Worm (Caenorhabditis elegans) whole organism, L3 larva: ENCODE results near the gene srx-1.

Source experiments
- R02D3.7 ChIP-seq: fragments of 150-350 bp; optimal IDR thresholded peaks from 2 replicates; lab custom pipeline; 2014; ENCODE audit warnings: missing biosample characterization, missing genetic modification characterization
- ZK546.5 ChIP-seq: sonication (generic microtip); optimal IDR thresholded peaks from 2 replicates; lab custom pipeline; 2017; ENCODE audit warnings: missing biosample characterization, missing genetic modification characterization
- ama-1 ChIP-seq: fragments of 150-350 bp; optimal IDR thresholded peaks from 2 replicates; lab custom pipeline; 2018
- ceh-16 ChIP-seq: sonication (generic microtip); optimal IDR thresholded peaks from 2 replicates; lab custom pipeline; 2017; ENCODE audit warnings: missing biosample characterization, missing genetic modification characterization
- ceh-28 ChIP-seq: fragments of 150-350 bp; optimal IDR thresholded peaks from 2 replicates; lab custom pipeline; 2014; ENCODE audit warnings: missing biosample characterization, missing genetic modification reagents, missing genetic modification characterization
- ceh-9 ChIP-seq: sonication (generic microtip); optimal IDR thresholded peaks from 2 replicates; lab custom pipeline; 2018; ENCODE audit warnings: missing biosample characterization, missing genetic modification characterization
- daf-12 ChIP-seq: fragments of 150-350 bp; optimal IDR thresholded peaks from 2 replicates; lab custom pipeline; 2014; ENCODE audit warnings: missing biosample characterization, missing genetic modification reagents, missing genetic modification characterization
- egl-5 ChIP-seq: fragments of 150-350 bp; optimal IDR thresholded peaks from 2 replicates; lab custom pipeline; 2017; ENCODE audit warnings: missing biosample characterization, missing genetic modification reagents, missing genetic modification characterization, inconsistent platforms
- elt-3 ChIP-seq, 3 experiments: fragments of 150-350 bp in 1 of 3; sonication (generic microtip) in 2 of 3; optimal IDR thresholded peaks; 2 replicates in 2 of 3; 4 replicates in 1 of 3; lab custom pipeline; 2014 to 2017; ENCODE audit warnings: missing biosample characterization in 3 of 3, missing genetic modification characterization in 3 of 3
- eor-1 ChIP-seq, 2 experiments: fragments of 150-350 bp; optimal IDR thresholded peaks; 2 replicates each; lab custom pipeline; 2014 to 2018; ENCODE audit warnings: missing biosample characterization in 2 of 2, missing genetic modification characterization in 2 of 2
- fkh-2 ChIP-seq: fragments of 150-350 bp; optimal IDR thresholded peaks from 2 replicates; lab custom pipeline; 2014; ENCODE audit warnings: missing biosample characterization, missing genetic modification reagents, missing genetic modification characterization
- fos-1 ChIP-seq: fragments of 150-350 bp; optimal IDR thresholded peaks from 2 replicates; lab custom pipeline; 2014; ENCODE audit warnings: missing biosample characterization, missing genetic modification characterization
- hmg-11 ChIP-seq: sonication (generic microtip); optimal IDR thresholded peaks from 2 replicates; lab custom pipeline; 2016; ENCODE audit warnings: missing genetic modification characterization, missing compliant biosample characterization
- lin-15B ChIP-seq: fragments of 150-350 bp; optimal IDR thresholded peaks from 2 replicates; lab custom pipeline; 2014; ENCODE audit warnings: missing biosample characterization, missing genetic modification characterization
- lin-39 ChIP-seq: fragments of 150-350 bp; optimal IDR thresholded peaks from 2 replicates; lab custom pipeline; 2018; ENCODE audit warnings: missing biosample characterization, missing genetic modification reagents, missing genetic modification characterization
- lsy-12 ChIP-seq: sonication (generic microtip); optimal IDR thresholded peaks from 2 replicates; lab custom pipeline; 2016; ENCODE audit warnings: mild to moderate bottlenecking, missing genetic modification characterization, missing compliant biosample characterization
- mdl-1 ChIP-seq: fragments of 150-350 bp; optimal IDR thresholded peaks from 2 replicates; lab custom pipeline; 2014; ENCODE audit warnings: missing biosample characterization, missing genetic modification characterization
- mml-1 ChIP-seq: fragments of 150-350 bp; sonication (generic microtip); optimal IDR thresholded peaks from 3 replicates; lab custom pipeline; 2014; ENCODE audit warnings: missing biosample characterization, missing genetic modification characterization
- nhr-11 ChIP-seq: fragments of 150-350 bp; optimal IDR thresholded peaks from 2 replicates; lab custom pipeline; 2014; ENCODE audit warnings: missing biosample characterization, missing genetic modification characterization
- nhr-12 ChIP-seq: fragments of 150-350 bp; optimal IDR thresholded peaks from 2 replicates; lab custom pipeline; 2014; ENCODE audit warnings: missing biosample characterization, missing genetic modification characterization
- nhr-23 ChIP-seq: fragments of 150-350 bp; optimal IDR thresholded peaks from 2 replicates; lab custom pipeline; 2014; ENCODE audit warnings: missing biosample characterization, missing genetic modification reagents, missing genetic modification characterization
- nhr-25 ChIP-seq: sonication (generic microtip); optimal IDR thresholded peaks from 2 replicates; lab custom pipeline; 2017; ENCODE audit warnings: missing biosample characterization, missing genetic modification characterization
- nhr-43 ChIP-seq: sonication (generic microtip); optimal IDR thresholded peaks from 2 replicates; lab custom pipeline; 2016; ENCODE audit warnings: mild to moderate bottlenecking, missing genetic modification characterization, missing compliant biosample characterization; ENCODE audit not compliant: poor library complexity, severe bottlenecking
- nhr-67 ChIP-seq: fragments of 150-350 bp; optimal IDR thresholded peaks from 2 replicates; lab custom pipeline; 2014; ENCODE audit warnings: missing biosample characterization, missing genetic modification characterization
- nhr-76 ChIP-seq: fragments of 150-350 bp; sonication (generic microtip); optimal IDR thresholded peaks from 5 replicates; lab custom pipeline; 2014; ENCODE audit warnings: missing biosample characterization, missing genetic modification characterization
- nhr-77 ChIP-seq: fragments of 150-350 bp; optimal IDR thresholded peaks from 2 replicates; lab custom pipeline; 2014; ENCODE audit warnings: missing biosample characterization, missing genetic modification characterization
- pha-4 ChIP-seq: fragments of 150-350 bp; optimal IDR thresholded peaks from 2 replicates; lab custom pipeline; 2014; ENCODE audit warnings: missing biosample characterization, missing genetic modification reagents, missing genetic modification characterization
- pqm-1 ChIP-seq: fragments of 150-350 bp; optimal IDR thresholded peaks from 2 replicates; lab custom pipeline; 2017; ENCODE audit warnings: missing biosample characterization, missing genetic modification characterization, inconsistent platforms
- sea-2 ChIP-seq: fragments of 150-350 bp; sonication (generic microtip); optimal IDR thresholded peaks from 4 replicates; lab custom pipeline; 2014; ENCODE audit warnings: missing biosample characterization, missing genetic modification reagents, missing genetic modification characterization
- snpc-4 ChIP-seq: fragments of 150-350 bp; optimal IDR thresholded peaks from 2 replicates; lab custom pipeline; 2014; ENCODE audit warnings: missing biosample characterization, missing genetic modification characterization
- tbx-2 ChIP-seq: sonication (generic microtip); optimal IDR thresholded peaks from 2 replicates; lab custom pipeline; 2016; ENCODE audit warnings: mild to moderate bottlenecking, missing genetic modification characterization, missing compliant biosample characterization
- unc-39 ChIP-seq: sonication (generic microtip); optimal IDR thresholded peaks from 4 replicates; lab custom pipeline; 2017; ENCODE audit warnings: missing biosample characterization, missing genetic modification characterization
- zag-1 ChIP-seq: fragments of 150-350 bp; optimal IDR thresholded peaks from 2 replicates; lab custom pipeline; 2014; ENCODE audit warnings: missing biosample characterization, missing genetic modification characterization
- ztf-11 ChIP-seq: fragments of 150-350 bp; optimal IDR thresholded peaks from 2 replicates; lab custom pipeline; 2014; ENCODE audit warnings: missing biosample characterization, missing genetic modification characterization

srx-1 gene

DNA sequence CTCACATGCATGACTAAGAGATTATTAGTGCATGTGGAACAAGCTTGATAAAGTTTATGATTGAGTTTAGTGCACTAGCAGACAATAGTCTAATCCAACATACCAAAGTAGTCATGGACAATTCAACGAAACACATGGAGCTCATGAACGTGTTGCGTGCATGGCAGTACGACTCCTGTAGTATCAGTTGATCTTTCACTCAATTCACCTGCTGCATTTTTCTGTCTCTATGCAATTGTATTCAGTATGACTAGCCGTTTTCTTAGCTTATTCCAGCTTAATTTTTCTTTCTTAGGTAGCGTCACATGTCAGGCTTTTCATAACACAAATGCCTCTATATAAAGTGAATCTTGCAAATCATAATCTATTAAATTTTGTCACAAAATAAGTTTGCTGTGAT, at the start of gene srx-1:
Gene srx-1 (plus strand): TSS at position 382 of the 400 bp plus-strand sequence.
- TF ChIP-seq sea-2, result no peak
- TF ChIP-seq zag-1, result no peak
- TF ChIP-seq ceh-28, result no peak
- TF ChIP-seq nhr-76 (tag; lab: Kevin White, UChicago), result no peak
- TF ChIP-seq nhr-23, result no peak
- TF ChIP-seq ceh-9 (tag; lab: Kevin White, UChicago), result no peak
- TF ChIP-seq hmg-11 (tag; lab: Kevin White, UChicago), result no peak
- no peak for TF ChIP-seq nhr-77 (tag; lab: Kevin White, UChicago)
- TF ChIP-seq tbx-2 (tag; lab: Kevin White, UChicago), result no peak
- TF ChIP-seq lin-39 (tag; lab: Kevin White, UChicago), result no peak
- TF ChIP-seq pqm-1 (tag; lab: Kevin White, UChicago), result no peak
- no peak for TF ChIP-seq pha-4 (tag; lab: Kevin White, UChicago)
- no peak for TF ChIP-seq mdl-1
- no peak for TF ChIP-seq nhr-67 (tag; lab: Kevin White, UChicago)
- no peak for TF ChIP-seq nhr-12
- TF ChIP-seq, all 47 proteins: peak for 0

DNA sequence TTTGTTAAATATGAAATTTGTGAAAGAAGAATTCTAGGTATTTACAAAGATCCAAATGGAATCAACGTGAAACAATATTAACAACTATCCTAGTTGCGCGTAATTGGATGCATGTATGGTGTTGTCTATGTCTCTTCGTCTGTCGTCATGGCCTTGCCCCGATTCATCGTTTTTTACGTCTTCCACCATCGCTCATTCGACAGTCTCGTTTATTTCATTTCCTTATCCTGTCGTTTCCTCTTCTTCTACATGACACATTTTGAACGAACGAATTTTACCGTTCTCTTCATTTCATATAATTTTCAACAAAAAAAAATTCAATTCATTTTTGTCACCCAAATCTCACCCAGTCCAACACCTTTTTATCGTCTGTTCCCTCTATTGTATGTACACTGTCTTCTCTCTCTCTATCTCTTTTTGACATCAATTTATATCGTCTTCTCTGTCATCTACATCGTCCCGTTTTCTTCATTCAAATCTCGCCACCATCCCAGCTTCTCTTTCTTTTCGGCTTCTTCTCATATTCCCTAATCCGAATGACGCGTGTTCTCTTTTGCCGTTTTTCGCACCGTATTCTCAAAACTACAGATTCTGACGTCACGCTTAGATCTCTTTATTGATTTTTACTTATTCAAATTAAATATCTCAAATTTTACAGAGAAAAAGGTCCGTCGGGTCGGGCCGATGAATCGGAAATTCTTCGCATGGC, 46.9 kb upstream of the srx-1 start, which contains the start of gene ttc-17:
Gene ttc-17 (plus strand): TSS at position 659 of the 709 bp plus-strand sequence.
- TF ChIP-seq ceh-16 (no peak), nhr-25 (tag; lab: Kevin White, UChicago) (peak; percentile 65)

DNA sequence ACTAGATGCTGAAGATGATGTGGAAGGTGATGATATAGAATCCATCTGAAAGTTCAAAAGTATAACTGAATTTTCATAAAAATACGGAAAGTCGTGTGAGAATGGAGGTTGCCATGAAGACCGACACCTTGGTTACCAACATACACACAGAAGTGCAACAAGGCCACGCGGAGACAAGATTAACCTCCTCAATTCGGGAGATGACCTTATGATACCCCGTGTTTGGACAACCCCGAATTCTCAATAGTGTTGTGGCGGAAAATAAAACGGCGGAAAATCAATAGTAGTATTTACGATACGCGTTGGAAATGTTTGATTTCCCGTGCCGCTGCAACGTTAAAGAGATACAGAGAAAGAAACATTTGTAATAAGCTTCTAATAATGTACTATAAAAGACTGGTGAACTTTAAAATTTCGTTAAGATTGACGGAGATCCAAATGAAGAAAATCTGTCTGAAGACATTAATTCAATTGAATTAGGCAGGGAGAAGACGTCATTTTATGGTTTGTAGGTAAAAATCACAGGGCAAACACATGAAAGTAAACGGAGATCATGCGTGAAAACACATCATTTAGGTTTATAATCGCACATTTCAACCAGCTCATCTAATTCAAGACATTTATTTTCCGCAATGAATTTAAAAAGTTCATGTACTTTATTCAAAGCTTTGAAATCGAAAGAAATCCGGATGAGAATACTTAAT, 39.3 kb upstream of the srx-1 start, which contains the start of gene nhr-44:
Gene nhr-44 (minus strand): TSS at position 51 of the 704 bp plus-strand sequence.
- TF ChIP-seq lsy-12 (no peak), nhr-76 (tag; lab: Kevin White, UChicago) (no peak), nhr-43 (tag; lab: Kevin White, UChicago) (no peak), egl-5 (tag; lab: Kevin White, UChicago) (no peak), eor-1 (tag; optimal IDR thresholded peaks at IDR 0.05; lab: Kevin White, UChicago) (no peak), ZK546.5 (tag; lab: Kevin White, UChicago) (no peak), ama-1 (lab: Kevin White, UChicago) (no peak), nhr-11 (tag; lab: Kevin White, UChicago) (no peak), nhr-23 (no peak), fos-1 (tag; lab: Kevin White, UChicago) (no peak), pha-4 (tag; lab: Kevin White, UChicago) (peak; percentile 46), nhr-25 (tag; lab: Kevin White, UChicago) (peak; percentile 78), nhr-12 (no peak), R02D3.7 (tag; lab: Kevin White, UChicago) (no peak), zag-1 (no peak), elt-3 (tag; optimal IDR thresholded peaks at IDR 0.05; lab: Kevin White, UChicago) (no peak)

DNA sequence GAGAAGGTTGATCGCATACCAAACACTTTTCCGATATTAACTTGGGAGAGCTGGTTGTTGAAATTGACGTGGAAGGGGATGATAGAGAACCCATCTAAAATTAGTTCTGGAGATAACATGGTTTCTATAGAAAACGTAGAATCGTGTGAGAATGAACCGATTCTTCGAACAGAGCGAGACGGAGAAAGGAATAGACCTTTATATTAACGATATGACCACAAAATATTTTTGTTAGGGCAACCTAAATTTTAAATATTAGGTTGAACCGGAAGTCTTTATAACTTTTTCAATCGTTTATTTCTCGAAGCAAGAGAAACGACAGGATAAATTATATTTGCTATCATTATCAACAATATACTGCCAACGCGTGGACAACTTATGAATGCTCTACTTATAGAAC, 37.4 kb upstream of the srx-1 start, which contains the start of gene nhr-219:
Gene nhr-219 (minus strand): TSS at position 101 of the 400 bp plus-strand sequence.
- TF ChIP-seq fkh-2 (tag; lab: Kevin White, UChicago) (no peak), hmg-11 (tag; lab: Kevin White, UChicago) (no peak), ceh-28 (no peak), snpc-4 (tag; lab: Kevin White, UChicago) (no peak), pqm-1 (tag; lab: Kevin White, UChicago) (no peak), mml-1 (tag; lab: Kevin White, UChicago) (no peak), lin-15B (no peak), ztf-11 (tag; lab: Kevin White, UChicago) (no peak), elt-3 (tag; optimal IDR thresholded peaks at IDR 0.05; lab: Kevin White, UChicago) (no peak)

DNA sequence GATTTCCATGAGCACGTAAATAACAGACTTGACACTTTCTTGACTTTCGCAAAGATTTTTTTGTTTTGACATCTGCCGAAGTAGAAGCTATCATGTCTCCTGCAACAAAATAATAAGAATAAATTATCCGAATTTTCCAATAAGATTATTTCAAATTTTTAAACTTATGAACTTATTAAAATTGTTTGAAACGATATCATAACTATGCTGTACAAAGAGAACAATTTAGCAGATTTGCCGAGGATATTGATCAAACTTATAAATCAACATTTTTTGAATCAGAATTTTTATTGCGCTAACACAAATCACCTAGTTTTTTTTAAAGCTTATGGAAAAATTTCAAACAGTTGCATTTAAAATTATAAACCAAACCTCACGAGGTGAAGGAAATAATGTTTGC, 31.2 kb upstream of the srx-1 start, which contains the start of gene nhr-195:
Gene nhr-195 (minus strand): TSS at position 101 of the 400 bp plus-strand sequence.
- no peak for TF ChIP-seq zag-1
- no peak for TF ChIP-seq lsy-12
- TF ChIP-seq daf-12 (tag; lab: Kevin White, UChicago), result no peak
- no peak for TF ChIP-seq nhr-76 (tag; lab: Kevin White, UChicago)
- no peak for TF ChIP-seq nhr-11 (tag; lab: Kevin White, UChicago)
- TF ChIP-seq lin-15B, result no peak
- no peak for TF ChIP-seq unc-39
- TF ChIP-seq ZK546.5 (tag; lab: Kevin White, UChicago), result no peak
